Fruit fly (Drosophila melanogaster) whole organism, prepupa: ENCODE measurements around the gene if.

Experiments used
- Ets96B ChIP-seq: fragments of 200-800 bp; optimal IDR thresholded peaks from 2 replicates; lab custom pipeline; 2019; ENCODE audit warnings: missing biosample characterization, mild to moderate bottlenecking, missing genetic modification characterization, moderate library complexity
- Hr39 ChIP-seq: fragments of 200-800 bp; sonication (Bioruptor generic); optimal IDR thresholded peaks from 2 replicates; lab custom pipeline; 2016; ENCODE audit warnings: missing biosample characterization, missing genetic modification characterization
- Sox14 ChIP-seq: fragments of 200-800 bp; sonication (Bioruptor generic); optimal IDR thresholded peaks from 3 replicates; lab custom pipeline; 2016; ENCODE audit warnings: missing biosample characterization, missing genetic modification characterization

DNA sequence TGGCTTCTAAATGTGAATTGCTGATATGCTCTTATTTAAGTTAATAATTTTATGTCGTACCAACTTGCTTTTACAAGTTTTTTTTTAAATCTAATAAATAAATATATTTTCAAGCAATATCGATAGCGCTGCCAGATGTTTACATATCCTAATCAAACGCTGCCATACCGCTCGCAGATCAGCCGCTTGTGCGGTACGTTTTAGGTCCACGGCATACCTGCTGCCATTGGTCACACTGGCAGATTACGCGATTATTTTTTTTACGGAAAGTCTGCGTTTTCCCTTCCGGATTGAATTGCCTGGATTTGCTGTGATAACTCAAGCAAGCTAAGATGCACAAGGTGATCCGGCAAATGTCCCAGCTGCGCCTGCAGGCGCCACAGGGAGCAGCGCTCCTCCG lies 509 bp upstream of the if start, which contains the start of gene mRpL22:
- TF ChIP-seq Sox14 (GFP tag; lab: Kevin White, UChicago): no peak
- TF ChIP-seq Hr39 (GFP tag; lab: Kevin White, UChicago): no peak
- no peak for TF ChIP-seq Ets96B (tag; lab: Kevin White, UChicago)
